Fruit fly (Drosophila melanogaster) whole organism, embryonic: ENCODE data around the gene Cwc25.

ENCODE experiments used
- Adf1 ChIP-seq: fragments of 200-800 bp; sonication (Bioruptor generic); IDR thresholded peaks from 2 replicates; pipeline ENCODE4 v1.3.6; 2022; ENCODE audit warnings: missing biosample characterization, missing genetic modification characterization
- Aef1 ChIP-seq: fragments of 200-800 bp; sonication (Bioruptor generic); IDR thresholded peaks from 3 replicates; pipeline ENCODE4 v1.3.6; 2022; ENCODE audit warnings: missing biosample characterization, missing genetic modification characterization
- Atf3 ChIP-seq: fragments of 200-800 bp; sonication (Bioruptor generic); optimal IDR thresholded peaks from 3 replicates; lab custom pipeline; 2016; ENCODE audit warnings: missing biosample characterization, missing genetic modification characterization
- CG11456 ChIP-seq: fragments of 200-800 bp; sonication (Bioruptor generic); IDR thresholded peaks from 3 replicates; pipeline ENCODE4 v1.3.6; 2022; ENCODE audit warnings: missing biosample characterization, missing genetic modification characterization
- CG12942 ChIP-seq: fragments of 200-800 bp; sonication (Bioruptor generic); optimal IDR thresholded peaks from 3 replicates; lab custom pipeline; 2016; ENCODE audit warnings: missing biosample characterization, missing genetic modification characterization
- CG16863 ChIP-seq: fragments of 200-800 bp; sonication (Bioruptor generic); optimal IDR thresholded peaks from 3 replicates; lab custom pipeline; 2016; ENCODE audit warnings: missing biosample characterization, missing genetic modification characterization
- CG18262 ChIP-seq: fragments of 200-800 bp; optimal IDR thresholded peaks from 3 replicates; lab custom pipeline; 2019; ENCODE audit warnings: missing biosample characterization, mild to moderate bottlenecking, missing genetic modification characterization, moderate library complexity
- CG18599 ChIP-seq: fragments of 200-800 bp; sonication (Bioruptor generic); optimal IDR thresholded peaks from 3 replicates; lab custom pipeline; 2017; ENCODE audit warnings: missing biosample characterization, missing genetic modification characterization, mild to moderate bottlenecking, moderate library complexity, missing genetic modification reagents
- CG18619 ChIP-seq: fragments of 200-800 bp; sonication (Bioruptor generic); optimal IDR thresholded peaks from 3 replicates; lab custom pipeline; 2017; ENCODE audit warnings: missing biosample characterization, mild to moderate bottlenecking, missing genetic modification characterization
- CG31441 ChIP-seq: fragments of 200-800 bp; sonication (Bioruptor generic); IDR thresholded peaks from 2 replicates; pipeline ENCODE4 v1.3.6; 2022; ENCODE audit warnings: missing biosample characterization, missing genetic modification characterization
- CG3163 ChIP-seq: fragments of 200-800 bp; sonication (Bioruptor generic); optimal IDR thresholded peaks from 3 replicates; lab custom pipeline; 2016; ENCODE audit warnings: missing biosample characterization, missing genetic modification characterization
- CG4617 ChIP-seq: fragments of 200-800 bp; sonication (Bioruptor generic); optimal IDR thresholded peaks from 3 replicates; lab custom pipeline; 2016; ENCODE audit warnings: missing biosample characterization, missing genetic modification characterization, borderline replicate concordance
- CG6175 ChIP-seq: fragments of 200-800 bp; sonication (Bioruptor generic); IDR thresholded peaks from 3 replicates; pipeline ENCODE4 v1.3.6; 2022; ENCODE audit warnings: missing biosample characterization, missing genetic modification characterization
- CG6791 ChIP-seq: fragments of 200-800 bp; sonication (Bioruptor generic); IDR thresholded peaks from 3 replicates; pipeline ENCODE4 v1.3.6; 2022; ENCODE audit warnings: missing biosample characterization, missing genetic modification characterization; ENCODE audit not compliant: partially characterized antibody
- CoRest ChIP-seq: fragments of 200-800 bp; sonication (Bioruptor generic); optimal IDR thresholded peaks from 3 replicates; lab custom pipeline; 2018; ENCODE audit warnings: missing biosample characterization, mild to moderate bottlenecking, missing genetic modification characterization, moderate library complexity
- Dip2 ChIP-seq: fragments of 200-800 bp; sonication (Bioruptor generic); IDR thresholded peaks from 2 replicates; pipeline ENCODE4 v1.3.6; 2022; ENCODE audit warnings: missing biosample characterization, missing genetic modification characterization
- Doc2 ChIP-seq: fragments of 200-800 bp; sonication (Bioruptor generic); IDR thresholded peaks from 2 replicates; pipeline ENCODE4 v1.3.6; 2022; ENCODE audit warnings: missing biosample characterization, missing genetic modification characterization
- Drgx ChIP-seq: fragments of 200-800 bp; sonication (Bioruptor generic); IDR thresholded peaks from 2 replicates; pipeline ENCODE4 v1.3.6; 2022; ENCODE audit warnings: missing biosample characterization, missing genetic modification characterization
- Gug ChIP-seq: fragments of 200-800 bp; sonication (Bioruptor generic); IDR thresholded peaks from 4 replicates; pipeline ENCODE4 v1.3.6; 2022; ENCODE audit warnings: missing biosample characterization, missing genetic modification characterization
- Hand ChIP-seq: fragments of 200-800 bp; sonication (Bioruptor generic); optimal IDR thresholded peaks from 2 replicates; lab custom pipeline; 2017; ENCODE audit warnings: mild to moderate bottlenecking, missing biosample characterization, missing genetic modification reagents, missing genetic modification characterization
- Hmx ChIP-seq: fragments of 200-800 bp; sonication (Bioruptor generic); optimal IDR thresholded peaks from 2 replicates; lab custom pipeline; 2016; ENCODE audit warnings: missing biosample characterization, missing genetic modification characterization
- Hr3 ChIP-seq: fragments of 200-800 bp; sonication (Bioruptor generic); optimal IDR thresholded peaks from 3 replicates; lab custom pipeline; 2016; ENCODE audit warnings: missing biosample characterization, missing genetic modification characterization
- Hr51 ChIP-seq, 2 experiments: fragments of 200-800 bp; sonication (Bioruptor generic); optimal IDR thresholded peaks; 2 replicates in 1 of 2; 3 replicates in 1 of 2; lab custom pipeline; 2016 to 2018; ENCODE audit warnings: missing biosample characterization in 2 of 2, missing genetic modification characterization in 2 of 2, mild to moderate bottlenecking in 1 of 2, moderate library complexity in 1 of 2
- Lhr ChIP-seq: fragments of 200-800 bp; sonication (Bioruptor generic); optimal IDR thresholded peaks from 3 replicates; lab custom pipeline; 2017; ENCODE audit warnings: mild to moderate bottlenecking, missing biosample characterization, missing genetic modification reagents, missing genetic modification characterization
- Lpt ChIP-seq: fragments of >200 bp; optimal IDR thresholded peaks from 2 replicates; lab custom pipeline; 2018; ENCODE audit warnings: missing biosample characterization, missing genetic modification characterization
- MBD-R2 ChIP-seq: fragments of 200-800 bp; sonication (Bioruptor generic); IDR thresholded peaks from 2 replicates; pipeline ENCODE4 v1.3.6; 2022; ENCODE audit warnings: missing biosample characterization, missing genetic modification characterization
- NfI ChIP-seq: fragments of 200-800 bp; sonication (Bioruptor generic); optimal IDR thresholded peaks from 3 replicates; lab custom pipeline; 2018; ENCODE audit warnings: missing biosample characterization, mild to moderate bottlenecking, missing genetic modification characterization, moderate library complexity
- Oli ChIP-seq: fragments of 200-800 bp; sonication (Bioruptor generic); optimal IDR thresholded peaks from 2 replicates; lab custom pipeline; 2018; ENCODE audit warnings: missing biosample characterization, mild to moderate bottlenecking, missing genetic modification characterization, moderate library complexity
- Xbp1 ChIP-seq: fragments of 200-800 bp; sonication (Bioruptor generic); optimal IDR thresholded peaks from 3 replicates; lab custom pipeline; 2016; ENCODE audit warnings: missing biosample characterization, mild to moderate bottlenecking, missing genetic modification characterization
- bcd ChIP-seq: fragments of 200-800 bp; sonication (Bioruptor generic); optimal IDR thresholded peaks from 2 replicates; lab custom pipeline; 2017; ENCODE audit warnings: missing biosample characterization, mild to moderate bottlenecking, missing genetic modification characterization
- bowl ChIP-seq: fragments of 200-800 bp; sonication (Bioruptor generic); IDR thresholded peaks from 2 replicates; pipeline ENCODE4 v1.3.6; 2022; ENCODE audit warnings: missing biosample characterization, missing genetic modification characterization
- chn ChIP-seq: fragments of 200-800 bp; sonication (Bioruptor generic); optimal IDR thresholded peaks from 2 replicates; lab custom pipeline; 2016; ENCODE audit warnings: missing biosample characterization, missing genetic modification characterization
- crc ChIP-seq: fragments of 200-800 bp; sonication (Bioruptor generic); optimal IDR thresholded peaks from 2 replicates; lab custom pipeline; 2016; ENCODE audit warnings: missing biosample characterization, missing genetic modification characterization
- danr ChIP-seq: fragments of 200-800 bp; sonication (Bioruptor generic); IDR thresholded peaks from 2 replicates; pipeline ENCODE4 v1.3.6; 2022; ENCODE audit warnings: missing biosample characterization, missing genetic modification characterization
- dysf ChIP-seq: fragments of 200-800 bp; sonication (Bioruptor generic); IDR thresholded peaks from 3 replicates; pipeline ENCODE4 v1.3.6; 2022; ENCODE audit warnings: missing biosample characterization, missing genetic modification characterization
- eve ChIP-seq, 2 experiments: fragments of >200 bp; optimal IDR thresholded peaks; 2 replicates each; lab custom pipeline; 2017; ENCODE audit warnings: missing biosample characterization in 2 of 2, missing genetic modification characterization in 2 of 2
- ftz-f1 ChIP-seq: fragments of 200-800 bp; sonication (Bioruptor generic); optimal IDR thresholded peaks from 2 replicates; lab custom pipeline; 2016; ENCODE audit warnings: missing biosample characterization, missing genetic modification characterization
- ham ChIP-seq: fragments of 200-800 bp; sonication (Bioruptor generic); IDR thresholded peaks from 2 replicates; pipeline ENCODE4 v1.3.6; 2022; ENCODE audit warnings: missing biosample characterization, missing genetic modification characterization
- hth ChIP-seq: fragments of >200 bp; optimal IDR thresholded peaks from 2 replicates; lab custom pipeline; 2017; ENCODE audit warnings: inconsistent platforms
- kay ChIP-seq: fragments of 200-800 bp; sonication (Bioruptor generic); optimal IDR thresholded peaks from 2 replicates; lab custom pipeline; 2016; ENCODE audit warnings: missing biosample characterization, missing genetic modification characterization
- lilli ChIP-seq: fragments of 200-800 bp; sonication (Bioruptor generic); optimal IDR thresholded peaks from 3 replicates; lab custom pipeline; 2016; ENCODE audit warnings: missing biosample characterization, missing genetic modification characterization
- pita ChIP-seq: fragments of 200-800 bp; sonication (Bioruptor generic); optimal IDR thresholded peaks from 2 replicates; lab custom pipeline; 2017; ENCODE audit warnings: missing biosample characterization, mild to moderate bottlenecking, missing genetic modification characterization
- rib ChIP-seq: fragments of 200-800 bp; sonication (Bioruptor generic); IDR thresholded peaks from 2 replicates; pipeline ENCODE4 v1.3.6; 2022; ENCODE audit warnings: missing biosample characterization, missing genetic modification characterization
- sens-2 ChIP-seq: fragments of 200-800 bp; sonication (Bioruptor generic); IDR thresholded peaks from 2 replicates; pipeline ENCODE4 v1.3.6; 2022; ENCODE audit warnings: missing biosample characterization, missing genetic modification characterization
- slou ChIP-seq: fragments of 200-800 bp; sonication (Bioruptor generic); optimal IDR thresholded peaks from 3 replicates; lab custom pipeline; 2016; ENCODE audit warnings: missing biosample characterization, missing genetic modification characterization
- sna ChIP-seq: fragments of 200-800 bp; sonication (Bioruptor generic); IDR thresholded peaks from 2 replicates; pipeline ENCODE4 v1.3.6; 2022; ENCODE audit warnings: missing biosample characterization, missing genetic modification characterization; ENCODE audit not compliant: partially characterized antibody
- sqz ChIP-seq: fragments of 200-800 bp; sonication (Bioruptor generic); optimal IDR thresholded peaks from 3 replicates; lab custom pipeline; 2018; ENCODE audit warnings: missing biosample characterization, mild to moderate bottlenecking, missing genetic modification characterization
- sug ChIP-seq: fragments of 200-800 bp; optimal IDR thresholded peaks from 2 replicates; lab custom pipeline; 2019; ENCODE audit warnings: missing biosample characterization, mild to moderate bottlenecking, missing genetic modification characterization, moderate library complexity
- tap ChIP-seq: fragments of 200-800 bp; optimal IDR thresholded peaks from 3 replicates; lab custom pipeline; 2019; ENCODE audit warnings: missing biosample characterization, mild to moderate bottlenecking, missing genetic modification characterization, moderate library complexity
- trh ChIP-seq: fragments of 200-800 bp; sonication (Bioruptor generic); optimal IDR thresholded peaks from 2 replicates; lab custom pipeline; 2016; ENCODE audit warnings: missing biosample characterization, missing genetic modification characterization
- wek ChIP-seq: fragments of 200-800 bp; sonication (Bioruptor generic); optimal IDR thresholded peaks from 3 replicates; lab custom pipeline; 2018; ENCODE audit warnings: missing biosample characterization, mild to moderate bottlenecking, missing genetic modification characterization, moderate library complexity
- zfh1 ChIP-seq: fragments of 200-800 bp; sonication (Bioruptor generic); IDR thresholded peaks from 3 replicates; pipeline ENCODE4 v1.3.6; 2022; ENCODE audit warnings: missing biosample characterization, missing genetic modification characterization

The Cwc25 gene

dm6 chr2L:2734215-2734614 is 10.7 kb upstream of the Cwc25 start (continued):
- peak; percentile 26 for TF ChIP-seq crc (GFP tag; lab: Kevin White, UChicago)
- TF ChIP-seq CG16863, result no peak
- TF ChIP-seq sna (GFP tag; lab: Robert Waterston, UW), result no peak
- peak; percentile 38 for TF ChIP-seq Oli (tag; lab: Kevin White, UChicago)
- no peak for TF ChIP-seq Lpt (GFP tag; lab: Kevin White, UChicago)
- TF ChIP-seq CG18619 (GFP tag; lab: Kevin White, UChicago), result peak; percentile 31
- peak; percentile 69; the same call in 2 of the 3 replicates for TF ChIP-seq dysf
- TF ChIP-seq Atf3 (GFP tag; lab: Kevin White, UChicago), result no peak
- peak; percentile 42 for TF ChIP-seq CG31441 (GFP tag; lab: Robert Waterston, UW)
- no peak for TF ChIP-seq rib (GFP tag; lab: Robert Waterston, UW)
- peak; percentile 72 for TF ChIP-seq lilli
- no peak for TF ChIP-seq Doc2 (GFP tag; lab: Robert Waterston, UW)
- no peak for TF ChIP-seq pita (GFP tag; lab: Kevin White, UChicago)
- no peak; the same call in 1 of the 2 replicates for TF ChIP-seq MBD-R2 (GFP tag; lab: Robert Waterston, UW)
- TF ChIP-seq Dip2 (GFP tag; lab: Robert Waterston, UW), result no peak
- peak; percentile 33 for TF ChIP-seq CG18262 (tag; lab: Kevin White, UChicago)
- TF ChIP-seq bowl (GFP tag; lab: Robert Waterston, UW), result no peak
- no peak for TF ChIP-seq hth (lab: Kevin White, UChicago)
- TF ChIP-seq CoRest (tag; lab: Kevin White, UChicago), result peak; percentile 56
- TF ChIP-seq Hr3 (GFP tag; lab: Kevin White, UChicago), result peak; percentile 3
- no peak for TF ChIP-seq sug (tag; lab: Kevin White, UChicago)
- peak; percentile 73 for TF ChIP-seq Drgx (GFP tag; lab: Robert Waterston, UW)
- peak; percentile 18 to 62 for TF ChIP-seq Hr51 (GFP tag; optimal IDR thresholded peaks at IDR 0.05; lab: Kevin White, UChicago)
- TF ChIP-seq CG12942 (GFP tag; lab: Kevin White, UChicago), result no peak
- TF ChIP-seq chn, result no peak
- no peak for TF ChIP-seq ham
- no peak for TF ChIP-seq sens-2
- no peak for TF ChIP-seq eve (GFP tag; optimal IDR thresholded peaks at IDR 0.05; lab: Kevin White, UChicago)
- TF ChIP-seq zfh1 (GFP tag; lab: Robert Waterston, UW), result peak; percentile 40; the same call in 1 of the 3 replicates
- TF ChIP-seq trh (GFP tag; lab: Kevin White, UChicago), result no peak
- TF ChIP-seq kay (GFP tag; lab: Kevin White, UChicago), result no peak
- peak; percentile 35; the same call in 2 of the 3 replicates for TF ChIP-seq Aef1
- no peak for TF ChIP-seq danr
- peak; percentile 4; the same call in 1 of the 4 replicates for TF ChIP-seq Gug
- TF ChIP-seq CG11456 (GFP tag; lab: Robert Waterston, UW), result no peak
- TF ChIP-seq Adf1 (GFP tag; lab: Robert Waterston, UW), result no peak; the same call in 1 of the 2 replicates
- TF ChIP-seq slou (GFP tag; lab: Kevin White, UChicago), result peak; percentile 18
- TF ChIP-seq sqz (GFP tag; lab: Kevin White, UChicago), result no peak
- no peak for TF ChIP-seq CG6175 (GFP tag; lab: Robert Waterston, UW)
- no peak for TF ChIP-seq tap (tag; lab: Kevin White, UChicago)
- no peak for TF ChIP-seq CG6791 (GFP tag; lab: Robert Waterston, UW)
- no peak for TF ChIP-seq CG4617 (GFP tag; lab: Kevin White, UChicago)
- peak; percentile 49 for TF ChIP-seq NfI (GFP tag; lab: Kevin White, UChicago)
- peak; percentile 68 for TF ChIP-seq bcd
- peak; percentile 76 for TF ChIP-seq CG18599
- TF ChIP-seq CG3163 (GFP tag; lab: Kevin White, UChicago), result no peak
- TF ChIP-seq Hand, result peak; percentile 46
- no peak for TF ChIP-seq Lhr (GFP tag; lab: Kevin White, UChicago)
- TF ChIP-seq Hmx (GFP tag; lab: Kevin White, UChicago), result no peak
- peak; percentile 31 for TF ChIP-seq Xbp1 (GFP tag; lab: Kevin White, UChicago)
- TF ChIP-seq wek (GFP tag; lab: Kevin White, UChicago), result no peak
- no peak for TF ChIP-seq ftz-f1
